Worm (Caenorhabditis elegans) whole organism, L4 larva: ENCODE measurements around the gene fipr-17.
A peak's percentile ranks its signal among the peaks of the same experiment; 100 is the strongest.

Experiments
- egl-27 ChIP-seq: sonication (generic microtip); optimal IDR thresholded peaks from 3 replicates; lab custom pipeline; 2017; ENCODE audit warnings: missing biosample characterization, missing genetic modification reagents, missing genetic modification characterization
- jun-1 ChIP-seq: fragments of 150-350 bp; optimal IDR thresholded peaks from 2 replicates; lab custom pipeline; 2014; ENCODE audit warnings: missing biosample characterization, missing genetic modification reagents, missing genetic modification characterization
- mxl-3 ChIP-seq: fragments of 200-800 bp; sonication (Bioruptor generic); optimal IDR thresholded peaks from 2 replicates; lab custom pipeline; 2018; ENCODE audit warnings: mild to moderate bottlenecking, missing genetic modification characterization, missing compliant biosample characterization
- nhr-11 ChIP-seq: fragments of 150-350 bp; optimal IDR thresholded peaks from 2 replicates; lab custom pipeline; 2014; ENCODE audit warnings: missing biosample characterization, missing genetic modification characterization

ce11 chrIII:10989491-10990032 is 17.8 kb downstream of the fipr-17 start:
- TF ChIP-seq mxl-3 (GFP tag; lab: Kevin White, UChicago) (peak; percentile 90), egl-27 (peak; percentile 89), nhr-11 (tag; lab: Kevin White, UChicago) (peak; percentile 90), jun-1 (tag; lab: Kevin White, UChicago) (peak; percentile 94)
